Worm (Caenorhabditis elegans): ENCODE data around the gene F55G1.15.

DNA sequence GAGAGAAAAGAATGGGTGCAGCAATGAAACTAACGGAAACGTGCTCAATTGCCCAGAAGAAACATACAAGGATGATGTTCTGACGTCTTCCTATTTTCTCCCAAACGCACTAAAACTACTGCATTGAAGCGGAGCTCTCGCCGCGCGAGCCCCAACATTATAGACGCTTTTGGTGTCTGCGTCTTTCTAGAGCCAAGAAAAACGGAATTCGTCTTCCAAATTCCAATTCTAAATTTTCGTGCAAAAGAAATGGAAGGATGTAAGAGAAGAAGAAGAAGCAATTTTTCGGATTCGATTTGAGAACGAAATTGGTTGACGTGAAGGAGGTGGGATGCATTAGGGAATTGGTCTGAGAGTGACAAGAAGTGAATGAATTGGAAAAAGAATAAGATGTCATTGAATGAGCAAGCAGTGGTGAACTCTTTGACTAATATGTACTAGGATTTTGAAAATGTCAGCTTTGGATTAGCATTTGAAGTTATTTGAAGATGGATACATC lies 47.5 kb downstream of the F55G1.15 start:
- no peak for TF ChIP-seq hmg-4 (GFP tag; optimal IDR thresholded peaks at IDR 0.05)
- TF ChIP-seq tbx-37 (GFP tag; conservative IDR thresholded peaks at IDR 0.05) = no peak
- no peak for TF ChIP-seq ama-1 (optimal IDR thresholded peaks at IDR 0.05)
- TF ChIP-seq tra-4 (tag; optimal IDR thresholded peaks at IDR 0.05) = no peak
- TF ChIP-seq hmbx-1 (tag; optimal IDR thresholded peaks at IDR 0.05) = no peak
- TF ChIP-seq B0310.2 (tag; optimal IDR thresholded peaks at IDR 0.05) = no peak
- TF ChIP-seq scrt-1 (GFP tag; IDR thresholded peaks at IDR 0.05) = no peak
- TF ChIP-seq tbx-11 (GFP tag; IDR thresholded peaks at IDR 0.05) = no peak
- TF ChIP-seq sea-1 (GFP tag; conservative IDR thresholded peaks at IDR 0.05) = no peak
- no peak for TF ChIP-seq F13C5.2 (tag; optimal IDR thresholded peaks at IDR 0.05)
- TF ChIP-seq hnd-1 (tag; optimal IDR thresholded peaks at IDR 0.05) = no peak
- TF ChIP-seq ceh-36 (tag; optimal IDR thresholded peaks at IDR 0.05) = no peak
- TF ChIP-seq pes-1 (GFP tag; IDR thresholded peaks at IDR 0.05) = no peak
- TF ChIP-seq aly-1 (tag; optimal IDR thresholded peaks at IDR 0.05) = no peak
